Fruit fly (Drosophila melanogaster): ENCODE measurements around the gene CG43220.

Gene CG43220

DNA sequence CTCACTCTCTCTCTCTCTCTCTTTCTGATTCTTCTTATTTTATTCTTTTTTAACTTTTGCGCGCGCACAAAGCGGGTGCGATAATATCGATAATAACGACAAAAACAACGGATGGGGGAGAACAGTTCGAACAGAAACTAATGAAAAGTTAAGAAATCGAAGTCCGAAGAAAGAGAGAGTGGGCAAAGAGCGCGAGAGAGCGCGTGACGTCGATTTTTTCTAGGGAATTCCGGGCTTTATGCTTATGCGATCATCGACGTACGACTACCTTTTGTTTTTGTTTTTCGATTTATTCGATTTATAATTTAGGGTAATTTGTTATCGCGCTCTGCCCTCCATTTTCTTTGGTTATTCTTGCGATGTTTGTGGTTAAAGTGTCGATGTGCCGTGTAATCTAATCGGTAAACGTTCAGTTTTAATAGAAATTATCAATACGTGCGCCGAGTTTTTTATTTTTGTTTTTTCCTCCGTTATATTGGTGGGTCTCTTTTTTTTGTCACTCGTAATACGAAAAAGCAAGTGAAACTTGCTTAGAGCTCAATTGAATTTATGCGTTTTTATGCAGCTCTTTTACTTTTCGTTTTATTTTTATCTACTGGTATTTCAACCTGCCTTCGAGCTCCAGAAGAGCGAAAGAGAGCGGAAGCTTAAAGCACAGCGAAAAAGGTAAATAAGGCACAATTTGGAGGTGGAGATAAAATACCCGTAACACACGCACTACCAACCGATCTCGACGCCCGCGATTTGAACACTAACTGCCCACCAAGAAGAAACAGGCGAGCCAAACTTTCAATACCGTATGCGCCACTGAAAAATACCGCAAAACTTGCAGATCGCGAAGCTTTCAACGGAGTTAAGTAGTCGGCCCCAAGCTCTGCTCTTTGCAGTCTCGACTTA lies 36.5 kb upstream of the CG43220 start, which contains the start of gene dl (continued):
- TF ChIP-seq phol (tag; optimal IDR thresholded peaks at IDR 0.05) (no peak), CG7357 (GFP tag; IDR thresholded peaks at IDR 0.05) (no peak), Nf-YC (tag; optimal IDR thresholded peaks at IDR 0.05) (no peak), C15 (GFP tag; IDR thresholded peaks at IDR 0.05) (no peak), Hsf (GFP tag; optimal IDR thresholded peaks at IDR 0.05) (no peak), CG5953 (GFP tag; IDR thresholded peaks at IDR 0.05) (no peak), CG10979 (tag; optimal IDR thresholded peaks at IDR 0.05) (no peak), trh (GFP tag; optimal IDR thresholded peaks at IDR 0.05) (no peak), CG4424 (GFP tag; optimal IDR thresholded peaks at IDR 0.05) (peak; percentile 11), CG9817 (tag; optimal IDR thresholded peaks at IDR 0.05) (no peak), insv (GFP tag; optimal IDR thresholded peaks at IDR 0.05) (no peak), CG10147 (GFP tag; optimal IDR thresholded peaks at IDR 0.05) (no peak), bowl (GFP tag; IDR thresholded peaks at IDR 0.05) (no peak), CG18262 (tag; optimal IDR thresholded peaks at IDR 0.05) (peak; percentile 5), Vsx1 (GFP tag; optimal IDR thresholded peaks at IDR 0.05) (no peak), tin (GFP tag; optimal IDR thresholded peaks at IDR 0.05) (no peak), stwl (tag; optimal IDR thresholded peaks at IDR 0.05) (peak; percentile 24), NC2α (GFP tag; optimal IDR thresholded peaks at IDR 0.05) (no peak), nerfin-2 (GFP tag; IDR thresholded peaks at IDR 0.05; ENCODE audit: partially characterized antibody) (peak; percentile 37; the same call in 1 of the 2 replicates), CG8765 (GFP tag; IDR thresholded peaks at IDR 0.05) (no peak), danr (GFP tag; IDR thresholded peaks at IDR 0.05) (no peak), eve (GFP tag; optimal IDR thresholded peaks at IDR 0.05) (peak in 1 of 2 experiments; percentile 83), CkIIα-i1 (GFP tag; IDR thresholded peaks at IDR 0.05) (no peak), lmd (GFP tag; IDR thresholded peaks at IDR 0.05) (no peak), CG4328 (GFP tag; optimal IDR thresholded peaks at IDR 0.05) (no peak), CG4854 (GFP tag; optimal IDR thresholded peaks at IDR 0.05) (no peak), knrl (GFP tag; IDR thresholded peaks at IDR 0.05; ENCODE audit: partially characterized antibody) (no peak; the same call in 2 of the 3 replicates), CG16779 (GFP tag; IDR thresholded peaks at IDR 0.05) (no peak), CG3838 (GFP tag; optimal IDR thresholded peaks at IDR 0.05) (no peak), Mad (GFP tag; optimal IDR thresholded peaks at IDR 0.05) (no peak), Sox100B (GFP tag; optimal IDR thresholded peaks at IDR 0.05) (no peak), Chrac-16 (GFP tag; optimal IDR thresholded peaks at IDR 0.05) (no peak), Eip74EF (GFP tag; optimal IDR thresholded peaks at IDR 0.05) (no peak), BEAF-32 (GFP tag; optimal IDR thresholded peaks at IDR 0.05) (peak; percentile 4), CG18011 (GFP tag; optimal IDR thresholded peaks at IDR 0.05) (no peak), Side (GFP tag; optimal IDR thresholded peaks at IDR 0.05) (no peak), seq (GFP tag; IDR thresholded peaks at IDR 0.05) (no peak), CG7963 (GFP tag; IDR thresholded peaks at IDR 0.05; ENCODE audit: partially characterized antibody) (no peak), CG8290 (GFP tag; optimal IDR thresholded peaks at IDR 0.05) (no peak), CG8290 (tag; optimal IDR thresholded peaks at IDR 0.05) (peak in 1 of 2 experiments; percentile 57), CG10431 (GFP tag; optimal IDR thresholded peaks at IDR 0.05) (no peak), CG12769 (tag; optimal IDR thresholded peaks at IDR 0.05) (peak; percentile 61), vvl (GFP tag; IDR thresholded peaks at IDR 0.05) (no peak), CG13287 (GFP tag; IDR thresholded peaks at IDR 0.05; ENCODE audit: partially characterized antibody) (peak; percentile 38; the same call in 1 of the 2 replicates), CG17361 (GFP tag; IDR thresholded peaks at IDR 0.05) (no peak; the same call in 2 of the 3 replicates), Lhr (GFP tag; optimal IDR thresholded peaks at IDR 0.05) (no peak), D19B (GFP tag; optimal IDR thresholded peaks at IDR 0.05) (peak; percentile 84), HLH3B (GFP tag; IDR thresholded peaks at IDR 0.05) (no peak), NfI (GFP tag; optimal IDR thresholded peaks at IDR 0.05) (no peak)
